Worm (Caenorhabditis elegans): ENCODE results near the gene pcf-11.
A peak's percentile ranks its signal among the peaks of the same experiment; 100 is the strongest.

pcf-11 gene

ce11 chrIII:4998111-4998859 is 26.4 kb upstream of the pcf-11 start, which contains the start of gene tmem-131 (continued):
- TF ChIP-seq rnt-1 (tag; optimal IDR thresholded peaks at IDR 0.05) (no peak), mdl-1 (tag; optimal IDR thresholded peaks at IDR 0.05) (no peak), hlh-17 (GFP tag; optimal IDR thresholded peaks at IDR 0.05; ENCODE audit: borderline replicate concordance) (no peak), efl-1 (optimal IDR thresholded peaks at IDR 0.05) (peak in 1 of 2 experiments; percentile 24), efl-1 (GFP tag; optimal IDR thresholded peaks at IDR 0.05 in 1 of 2) (peak in 1 of 2 experiments; percentile 89), mef-2 (tag; optimal IDR thresholded peaks at IDR 0.05) (no peak), C04F5.9 (tag; optimal IDR thresholded peaks at IDR 0.05) (no peak), ceh-88 (GFP tag; IDR thresholded peaks at IDR 0.05) (no peak), mab-9 (GFP tag; IDR thresholded peaks at IDR 0.05) (no peak), lin-39 (tag; optimal IDR thresholded peaks at IDR 0.05) (no peak), fkh-4 (tag; optimal IDR thresholded peaks at IDR 0.05; ENCODE audit: borderline replicate concordance) (no peak), aly-2 (tag; optimal IDR thresholded peaks at IDR 0.05) (no peak), mep-1 (tag; optimal IDR thresholded peaks at IDR 0.05) (peak; percentile 59), swsn-7 (tag; optimal IDR thresholded peaks at IDR 0.05) (no peak), ces-1 (GFP tag; optimal IDR thresholded peaks at IDR 0.05) (no peak), xbp-1 (tag; optimal IDR thresholded peaks at IDR 0.05) (peak; percentile 77), lin-14 (GFP tag; optimal IDR thresholded peaks at IDR 0.05) (peak; percentile 67), nhr-12 (tag; optimal IDR thresholded peaks at IDR 0.05) (no peak), efl-3 (GFP tag; optimal IDR thresholded peaks at IDR 0.05) (no peak), lin-13 (GFP tag; optimal IDR thresholded peaks at IDR 0.05) (no peak), zag-1 (tag; optimal IDR thresholded peaks at IDR 0.05) (no peak), pax-3 (tag; optimal IDR thresholded peaks at IDR 0.05) (no peak), unc-130 (tag; optimal IDR thresholded peaks at IDR 0.05) (no peak), vab-15 (tag; optimal IDR thresholded peaks at IDR 0.05) (no peak), ama-1 (optimal IDR thresholded peaks at IDR 0.05) (no peak), nhr-76 (tag; optimal IDR thresholded peaks at IDR 0.05) (no peak), jun-1 (tag; optimal IDR thresholded peaks at IDR 0.05) (no peak), nhr-47 (tag; optimal IDR thresholded peaks at IDR 0.05) (no peak), zip-4 (GFP tag; optimal IDR thresholded peaks at IDR 0.05) (no peak), nhr-19 (GFP tag; conservative IDR thresholded peaks at IDR 0.05) (0 out of 2 replicates have a peak, but pooled peaks have one; percentile 5), sox-4 (tag; optimal IDR thresholded peaks at IDR 0.05) (no peak), sptf-1 (tag; optimal IDR thresholded peaks at IDR 0.05) (no peak), ztf-11 (tag; optimal IDR thresholded peaks at IDR 0.05) (no peak), nhr-11 (tag; optimal IDR thresholded peaks at IDR 0.05) (no peak), Y116A8C.19 (tag; optimal IDR thresholded peaks at IDR 0.05; ENCODE audit: borderline replicate concordance) (no peak), nhr-28 (tag; optimal IDR thresholded peaks at IDR 0.05) (no peak), elt-2 (tag; optimal IDR thresholded peaks at IDR 0.05) (no peak), C34B4.2 (tag; optimal IDR thresholded peaks at IDR 0.05) (no peak), isw-1 (GFP tag; IDR thresholded peaks at IDR 0.05) (no peak), unc-86 (tag; optimal IDR thresholded peaks at IDR 0.05) (no peak), nhr-71 (tag; optimal IDR thresholded peaks at IDR 0.05) (peak; percentile 50), tlp-1 (tag; optimal IDR thresholded peaks at IDR 0.05) (no peak), fkh-8 (tag; optimal IDR thresholded peaks at IDR 0.05) (no peak), sup-37 (GFP tag; optimal IDR thresholded peaks at IDR 0.05) (no peak), unc-98 (GFP tag; IDR thresholded peaks at IDR 0.05) (no peak), egl-13 (tag; optimal IDR thresholded peaks at IDR 0.05) (no peak), fos-1 (tag; optimal IDR thresholded peaks at IDR 0.05) (no peak), fkh-10 (GFP tag; optimal IDR thresholded peaks at IDR 0.05) (no peak), lir-3 (tag; optimal IDR thresholded peaks at IDR 0.05; ENCODE audit: poor library complexity) (no peak), nhr-77 (tag; optimal IDR thresholded peaks at IDR 0.05) (no peak), ets-5 (GFP tag; IDR thresholded peaks at IDR 0.05) (no peak), lin-35 (GFP tag; optimal IDR thresholded peaks at IDR 0.05) (peak; percentile 8 to 46), ztf-4 (tag; optimal IDR thresholded peaks at IDR 0.05) (no peak)

All from whole organism, L1 larva.